Worm (Caenorhabditis elegans) whole organism, L4 larva: ENCODE data around the gene srh-27.

Source experiments
- duxl-1 ChIP-seq: sonication (generic microtip); optimal IDR thresholded peaks from 2 replicates; lab custom pipeline; 2016; ENCODE audit warnings: mild to moderate bottlenecking, missing genetic modification characterization, moderate library complexity, missing compliant biosample characterization; ENCODE audit not compliant: poor library complexity
- egl-27 ChIP-seq: sonication (generic microtip); optimal IDR thresholded peaks from 3 replicates; lab custom pipeline; 2017; ENCODE audit warnings: missing biosample characterization, missing genetic modification reagents, missing genetic modification characterization
- jun-1 ChIP-seq: fragments of 150-350 bp; optimal IDR thresholded peaks from 2 replicates; lab custom pipeline; 2014; ENCODE audit warnings: missing biosample characterization, missing genetic modification reagents, missing genetic modification characterization
- mep-1 ChIP-seq: fragments of 150-350 bp; sonication (generic microtip); optimal IDR thresholded peaks from 3 replicates; lab custom pipeline; 2014; ENCODE audit warnings: missing biosample characterization, missing genetic modification characterization
- pqm-1 ChIP-seq: sonication (generic microtip); optimal IDR thresholded peaks from 2 replicates; lab custom pipeline; 2017; ENCODE audit warnings: missing biosample characterization, missing genetic modification characterization
- spr-3 ChIP-seq: fragments of 200-800 bp; sonication (Bioruptor generic); optimal IDR thresholded peaks from 2 replicates; lab custom pipeline; 2018; ENCODE audit warnings: mild to moderate bottlenecking, missing genetic modification characterization, missing compliant biosample characterization
- unc-62 ChIP-seq, 3 experiments: fragments of 150-350 bp in 1 of 3; sonication (generic microtip); optimal IDR thresholded peaks in 2 of 3; peaks in 1 of 3; 1 replicate in 1 of 3; 2 replicates in 2 of 3; lab custom pipeline; 2014 to 2017; ENCODE audit warnings: missing biosample characterization in 3 of 3, missing genetic modification characterization in 3 of 3, missing genetic modification reagents in 3 of 3, missing genotype in 1 of 3

ce11 chrII:12481645-12482044 is 33.3 kb downstream of the srh-27 start:
- no peak for TF ChIP-seq unc-62 (GFP tag; optimal IDR thresholded peaks at IDR 0.05 in 1 of 2; lab: Kevin White, UChicago)
- TF ChIP-seq unc-62 (tag; optimal IDR thresholded peaks at IDR 0.05; lab: Kevin White, UChicago), result no peak
- TF ChIP-seq jun-1, result no peak
- no peak for TF ChIP-seq egl-27
- no peak for TF ChIP-seq spr-3 (GFP tag; lab: Kevin White, UChicago)
- no peak for TF ChIP-seq duxl-1
- TF ChIP-seq pqm-1, result no peak
- no peak for TF ChIP-seq mep-1 (tag; lab: Kevin White, UChicago)
